Fruit fly (Drosophila melanogaster): Measurements from ENCODE around the gene CG13921.

CG13921 gene

DNA sequence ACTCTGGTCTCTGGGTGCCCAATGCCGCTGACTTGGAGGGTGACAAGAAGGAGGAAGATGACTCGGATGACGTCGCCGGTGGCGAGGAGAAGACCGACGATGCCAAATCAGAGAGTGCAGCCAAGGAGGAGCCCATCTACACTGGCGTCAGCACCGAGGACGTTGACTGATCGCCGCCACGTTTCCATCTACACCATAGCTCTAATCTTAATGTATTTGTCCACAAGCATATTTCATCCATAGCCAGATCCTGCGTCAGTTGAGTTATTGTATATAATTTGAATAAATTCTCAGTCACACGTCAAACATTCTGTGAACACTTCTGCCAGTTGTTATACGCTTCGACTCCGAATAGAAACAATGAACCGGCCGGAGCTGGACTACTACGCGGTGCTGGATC lies 50.3 kb downstream of the CG13921 start, which contains the start of gene CG12020:
CG12020 (plus strand) TSS at position 301 of the 400 bp plus-strand sequence.
- TF ChIP-seq EcR (GFP tag; optimal IDR thresholded peaks at IDR 0.05) (no peak), usp (GFP tag; optimal IDR thresholded peaks at IDR 0.05) (no peak), CG8478 (optimal IDR thresholded peaks at IDR 0.05) (no peak), psq (optimal IDR thresholded peaks at IDR 0.05) (no peak), pan (optimal IDR thresholded peaks at IDR 0.05) (no peak), Dll (optimal IDR thresholded peaks at IDR 0.05) (no peak)

dm6 chr3L:1798649-1799048 lies 51.9 kb downstream of the CG13921 start, which contains the start of gene Patj:
TSS of gene Patj (plus strand) at chr3L:1798803.
- TF ChIP-seq psq (optimal IDR thresholded peaks at IDR 0.05) (no peak), Dll (optimal IDR thresholded peaks at IDR 0.05) (peak; percentile 54)

All from whole organism.